Fruit fly (Drosophila melanogaster) whole organism, adult: ENCODE data around the gene CG9568.

Source experiments
- CG11617 ChIP-seq: fragments of 200-800 bp; sonication (Bioruptor generic); optimal IDR thresholded peaks from 2 replicates; lab custom pipeline; 2017; ENCODE audit warnings: mild to moderate bottlenecking, missing biosample characterization, missing genetic modification reagents, missing genetic modification characterization
- CG12768 ChIP-seq: fragments of 200-800 bp; sonication (Bioruptor generic); optimal IDR thresholded peaks from 2 replicates; lab custom pipeline; 2017; ENCODE audit warnings: missing biosample characterization, missing genetic modification characterization, mild to moderate bottlenecking, moderate library complexity, missing genetic modification reagents
- CG14711 ChIP-seq: fragments of 200-800 bp; sonication (Bioruptor generic); optimal IDR thresholded peaks from 2 replicates; lab custom pipeline; 2018; ENCODE audit warnings: missing biosample characterization, mild to moderate bottlenecking, missing genetic modification characterization, moderate library complexity
- CG1620 ChIP-seq: fragments of 200-800 bp; sonication (Bioruptor generic); optimal IDR thresholded peaks from 2 replicates; lab custom pipeline; 2016; ENCODE audit warnings: missing biosample characterization, missing genetic modification characterization
- CG33017 ChIP-seq: fragments of 200-800 bp; sonication (Bioruptor generic); optimal IDR thresholded peaks from 2 replicates; lab custom pipeline; 2018; ENCODE audit warnings: missing biosample characterization, mild to moderate bottlenecking, missing genetic modification characterization, moderate library complexity
- CG5204 ChIP-seq: fragments of 200-800 bp; sonication (Bioruptor generic); optimal IDR thresholded peaks from 2 replicates; lab custom pipeline; 2016; ENCODE audit warnings: missing biosample characterization, missing genetic modification characterization
- CG7045 ChIP-seq: fragments of 200-800 bp; sonication (Bioruptor generic); optimal IDR thresholded peaks from 2 replicates; lab custom pipeline; 2017; ENCODE audit warnings: missing biosample characterization, mild to moderate bottlenecking, missing genetic modification characterization
- CG7101 ChIP-seq: fragments of 200-800 bp; sonication (Bioruptor generic); optimal IDR thresholded peaks from 2 replicates; lab custom pipeline; 2018; ENCODE audit warnings: missing biosample characterization, mild to moderate bottlenecking, missing genetic modification characterization, moderate library complexity
- Clk ChIP-seq: fragments of 200-800 bp; sonication (Bioruptor generic); optimal IDR thresholded peaks from 2 replicates; lab custom pipeline; 2017; ENCODE audit warnings: missing biosample characterization, missing genetic modification characterization
- Crg-1 ChIP-seq: fragments of 200-800 bp; sonication (Bioruptor generic); optimal IDR thresholded peaks from 2 replicates; lab custom pipeline; 2016; ENCODE audit warnings: missing biosample characterization, missing genetic modification characterization
- Hr96 ChIP-seq: fragments of 200-800 bp; sonication (Bioruptor generic); optimal IDR thresholded peaks from 2 replicates; lab custom pipeline; 2016; ENCODE audit warnings: missing biosample characterization, missing genetic modification characterization
- Mnt ChIP-seq: fragments of 200-800 bp; sonication (Bioruptor generic); optimal IDR thresholded peaks from 2 replicates; lab custom pipeline; 2016; ENCODE audit warnings: missing biosample characterization, mild to moderate bottlenecking, missing genetic modification characterization
- bab1 ChIP-seq: fragments of 200-800 bp; sonication (Bioruptor generic); optimal IDR thresholded peaks from 3 replicates; lab custom pipeline; 2019; ENCODE audit warnings: missing biosample characterization, mild to moderate bottlenecking, missing genetic modification characterization, moderate library complexity
- cic ChIP-seq: fragments of 200-800 bp; sonication (Bioruptor generic); optimal IDR thresholded peaks from 2 replicates; lab custom pipeline; 2017; ENCODE audit warnings: missing biosample characterization, mild to moderate bottlenecking, missing genetic modification characterization, moderate library complexity
- cnc ChIP-seq, 2 experiments: fragments of >200 bp; optimal IDR thresholded peaks; 2 replicates each; lab custom pipeline; 2017
- kay ChIP-seq: fragments of 200-800 bp; sonication (Bioruptor generic); peaks from one replicate; lab custom pipeline; 2016; ENCODE audit warnings: missing biosample characterization, missing genetic modification characterization, borderline replicate concordance
- ovo ChIP-seq: fragments of 200-800 bp; sonication (Bioruptor generic); optimal IDR thresholded peaks from 2 replicates; lab custom pipeline; 2016; ENCODE audit warnings: missing biosample characterization, missing genetic modification characterization
- pad ChIP-seq: fragments of 200-800 bp; sonication (Bioruptor generic); optimal IDR thresholded peaks from 3 replicates; lab custom pipeline; 2017; ENCODE audit warnings: missing biosample characterization, missing genetic modification characterization, mild to moderate bottlenecking, moderate library complexity, missing genetic modification reagents
- tj ChIP-seq: fragments of 200-800 bp; sonication (Bioruptor generic); optimal IDR thresholded peaks from 3 replicates; lab custom pipeline; 2017; ENCODE audit warnings: missing biosample characterization, mild to moderate bottlenecking, missing genetic modification characterization, moderate library complexity
- toe ChIP-seq: fragments of 200-800 bp; sonication (Bioruptor generic); optimal IDR thresholded peaks from 2 replicates; lab custom pipeline; 2016; ENCODE audit warnings: missing biosample characterization, missing genetic modification characterization

CG9568 gene

dm6 chr2L:8975328-8975727, 35.1 kb upstream of the CG9568 start, which contains the start of gene CG9541:
Gene CG9541, minus strand, starts transcription at chr2L:8975428.
- TF ChIP-seq CG7045 (GFP tag; lab: Kevin White, UChicago) (no peak), pad (GFP tag; lab: Kevin White, UChicago) (no peak), cic (no peak), CG11617 (GFP tag; lab: Kevin White, UChicago) (no peak), CG12768 (GFP tag; lab: Kevin White, UChicago) (no peak), Hr96 (GFP tag; lab: Kevin White, UChicago) (no peak), Clk (no peak), ovo (GFP tag; lab: Kevin White, UChicago) (no peak)

- no peak for TF ChIP-seq ovo (GFP tag; lab: Kevin White, UChicago)
- TF ChIP-seq CG7045 (GFP tag; lab: Kevin White, UChicago) = no peak
- TF ChIP-seq bab1 (GFP tag; lab: Kevin White, UChicago) = no peak
- TF ChIP-seq toe = no peak
- peak; percentile 69 for TF ChIP-seq kay (GFP tag; lab: Kevin White, UChicago)
- TF ChIP-seq Crg-1 (GFP tag; lab: Kevin White, UChicago) = no peak
- no peak for TF ChIP-seq Clk
Observed at dm6 chr2L:8980359-8980758, 30.0 kb upstream of the CG9568 start, which contains the start of gene CG18662. Gene CG18662, plus strand, starts transcription at chr2L:8980659.

dm6 chr2L:8982584-8983302, 27.6 kb upstream of the CG9568 start:
- TF ChIP-seq cnc (optimal IDR thresholded peaks at IDR 0.05; lab: Kevin White, UChicago) (no peak), tj (GFP tag; lab: Kevin White, UChicago) (no peak), toe (no peak), pad (GFP tag; lab: Kevin White, UChicago) (no peak), CG14711 (no peak), CG11617 (GFP tag; lab: Kevin White, UChicago) (no peak), ovo (GFP tag; lab: Kevin White, UChicago) (no peak), CG1620 (GFP tag; lab: Kevin White, UChicago) (no peak), Hr96 (GFP tag; lab: Kevin White, UChicago) (no peak), CG5204 (GFP tag; lab: Kevin White, UChicago) (no peak), cic (no peak), bab1 (GFP tag; lab: Kevin White, UChicago) (no peak), CG7045 (GFP tag; lab: Kevin White, UChicago) (no peak), kay (GFP tag; lab: Kevin White, UChicago) (no peak)

DNA sequence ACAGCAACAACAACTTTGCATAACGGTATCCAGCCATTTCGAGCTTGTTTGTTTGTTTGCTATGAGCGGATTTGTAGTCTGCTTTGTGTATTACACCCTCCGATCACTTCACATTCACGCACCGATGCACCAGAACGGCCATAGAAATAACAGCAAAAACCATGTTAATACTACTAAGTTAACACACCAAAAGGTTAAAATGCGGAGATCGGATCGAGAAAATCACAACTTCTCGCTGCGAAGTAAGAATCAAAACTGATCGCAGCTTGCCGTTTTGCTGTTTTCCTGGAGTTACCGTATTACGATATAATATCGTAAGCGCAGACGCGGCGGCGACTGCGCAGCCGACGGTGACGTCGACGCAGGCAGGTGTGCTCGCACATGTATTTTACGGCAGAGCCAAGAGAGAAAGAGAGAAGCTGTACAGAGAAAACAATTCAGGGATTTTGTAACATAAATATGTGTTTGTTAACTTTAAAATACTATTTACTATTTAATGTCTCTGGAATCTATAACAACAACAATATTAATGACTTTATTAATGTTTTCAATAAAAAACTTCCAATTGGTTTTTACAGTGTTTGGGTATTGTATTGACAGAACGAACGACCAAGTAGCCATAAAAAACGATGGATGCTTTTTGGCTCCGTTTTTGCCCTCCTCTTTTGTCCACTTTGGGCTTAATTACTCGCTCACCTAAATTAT, 25.6 kb upstream of the CG9568 start, which contains the start of gene CG13101:
TSS of gene CG13101 (minus strand) at position 259 of the 705 bp plus-strand sequence.
- TF ChIP-seq cnc (optimal IDR thresholded peaks at IDR 0.05; lab: Kevin White, UChicago) = no peak
- TF ChIP-seq CG5204 (GFP tag; lab: Kevin White, UChicago) = peak; percentile 53
- peak; percentile 64 for TF ChIP-seq CG11617 (GFP tag; lab: Kevin White, UChicago)
- TF ChIP-seq cic = no peak
- peak; percentile 79 for TF ChIP-seq CG14711
- peak; percentile 52 for TF ChIP-seq CG7045 (GFP tag; lab: Kevin White, UChicago)
- peak; percentile 46 for TF ChIP-seq CG1620 (GFP tag; lab: Kevin White, UChicago)
- no peak for TF ChIP-seq Clk
- peak; percentile 63 for TF ChIP-seq Crg-1 (GFP tag; lab: Kevin White, UChicago)
- peak; percentile 57 for TF ChIP-seq tj (GFP tag; lab: Kevin White, UChicago)
- TF ChIP-seq pad (GFP tag; lab: Kevin White, UChicago) = peak; percentile 42
- TF ChIP-seq toe = no peak
- no peak for TF ChIP-seq Hr96 (GFP tag; lab: Kevin White, UChicago)
- TF ChIP-seq bab1 (GFP tag; lab: Kevin White, UChicago) = peak; percentile 89
- TF ChIP-seq CG7101 (tag; lab: Kevin White, UChicago) = peak; percentile 84
- no peak for TF ChIP-seq kay (GFP tag; lab: Kevin White, UChicago)
- peak; percentile 63 for TF ChIP-seq CG33017 (tag; lab: Kevin White, UChicago)
- peak; percentile 73 for TF ChIP-seq ovo (GFP tag; lab: Kevin White, UChicago)
- peak; percentile 54 for TF ChIP-seq Mnt (GFP tag; lab: Kevin White, UChicago)
- peak; percentile 31 for TF ChIP-seq CG12768 (GFP tag; lab: Kevin White, UChicago)

- peak; percentile 77 for TF ChIP-seq kay (GFP tag; lab: Kevin White, UChicago)
- no peak for TF ChIP-seq CG12768 (GFP tag; lab: Kevin White, UChicago)
- peak; percentile 7 for TF ChIP-seq cic
Observed at dm6 chr2L:8987251-8987937, 23.0 kb upstream of the CG9568 start.
